Worm (Caenorhabditis elegans) whole organism, L1 larva: Measurements from ENCODE around the gene lgc-28.

Experiments
- aha-1 ChIP-seq: fragments of 150-350 bp; optimal IDR thresholded peaks from 2 replicates; lab custom pipeline; 2014; ENCODE audit warnings: missing biosample characterization, missing genetic modification characterization
- alr-1 ChIP-seq: fragments of 200-800 bp; sonication (Bioruptor generic); optimal IDR thresholded peaks from 2 replicates; lab custom pipeline; 2018; ENCODE audit warnings: borderline replicate concordance, mild to moderate bottlenecking, missing genetic modification characterization, missing compliant biosample characterization
- ama-1 ChIP-seq: fragments of 150-350 bp; optimal IDR thresholded peaks from 2 replicates; lab custom pipeline; 2014
- ceh-82 ChIP-seq, 3 experiments: fragments of 150-350 bp in 1 of 3; sonication (generic microtip) in 2 of 3; optimal IDR thresholded peaks; 2 replicates each; lab custom pipeline; 2014 to 2017; ENCODE audit warnings: missing biosample characterization in 3 of 3, missing genetic modification characterization in 3 of 3
- mdl-1 ChIP-seq, 2 experiments: fragments of 150-350 bp; optimal IDR thresholded peaks; 2 replicates each; lab custom pipeline; 2014 to 2017; ENCODE audit warnings: missing biosample characterization in 2 of 2, missing genetic modification characterization in 2 of 2, inconsistent platforms in 1 of 2
- skn-1 ChIP-seq: fragments of 150-350 bp; optimal IDR thresholded peaks from 2 replicates; lab custom pipeline; 2014; ENCODE audit warnings: missing biosample characterization, missing genetic modification characterization
- swsn-7 ChIP-seq: sonication (generic microtip); optimal IDR thresholded peaks from 2 replicates; lab custom pipeline; 2016; ENCODE audit warnings: missing genetic modification characterization, missing compliant biosample characterization

DNA sequence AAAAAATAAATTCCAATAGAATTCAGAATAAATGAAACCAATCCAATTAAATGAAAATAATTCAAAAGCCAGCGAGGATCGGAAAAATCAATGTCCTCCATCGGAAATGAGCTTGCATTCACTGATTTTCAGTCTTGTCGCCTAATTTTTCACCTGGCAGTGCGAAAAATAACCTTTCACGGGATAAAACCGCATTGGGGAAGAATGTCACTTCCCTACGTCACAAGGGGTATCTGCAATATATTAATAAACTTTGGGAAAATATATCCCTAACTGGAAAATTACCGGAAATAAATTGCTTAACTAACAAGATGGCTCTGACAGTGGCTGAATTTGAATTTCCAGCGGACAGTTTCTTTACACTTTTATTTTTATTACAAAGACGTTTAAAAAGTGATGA, 19.6 kb upstream of the lgc-28 start, which contains the start of gene sri-77:
- TF ChIP-seq aha-1 (no peak), ama-1 (lab: Kevin White, UChicago) (no peak), skn-1 (no peak), ceh-82 (tag; optimal IDR thresholded peaks at IDR 0.05; lab: Kevin White, UChicago) (no peak), swsn-7 (tag; lab: Kevin White, UChicago) (no peak), alr-1 (tag; lab: Kevin White, UChicago) (no peak), mdl-1 (tag; optimal IDR thresholded peaks at IDR 0.05; lab: Kevin White, UChicago) (no peak)
